Comparison of ENCODE assay signal across 3 fruit fly cellular contexts in the genomic region with DNA sequence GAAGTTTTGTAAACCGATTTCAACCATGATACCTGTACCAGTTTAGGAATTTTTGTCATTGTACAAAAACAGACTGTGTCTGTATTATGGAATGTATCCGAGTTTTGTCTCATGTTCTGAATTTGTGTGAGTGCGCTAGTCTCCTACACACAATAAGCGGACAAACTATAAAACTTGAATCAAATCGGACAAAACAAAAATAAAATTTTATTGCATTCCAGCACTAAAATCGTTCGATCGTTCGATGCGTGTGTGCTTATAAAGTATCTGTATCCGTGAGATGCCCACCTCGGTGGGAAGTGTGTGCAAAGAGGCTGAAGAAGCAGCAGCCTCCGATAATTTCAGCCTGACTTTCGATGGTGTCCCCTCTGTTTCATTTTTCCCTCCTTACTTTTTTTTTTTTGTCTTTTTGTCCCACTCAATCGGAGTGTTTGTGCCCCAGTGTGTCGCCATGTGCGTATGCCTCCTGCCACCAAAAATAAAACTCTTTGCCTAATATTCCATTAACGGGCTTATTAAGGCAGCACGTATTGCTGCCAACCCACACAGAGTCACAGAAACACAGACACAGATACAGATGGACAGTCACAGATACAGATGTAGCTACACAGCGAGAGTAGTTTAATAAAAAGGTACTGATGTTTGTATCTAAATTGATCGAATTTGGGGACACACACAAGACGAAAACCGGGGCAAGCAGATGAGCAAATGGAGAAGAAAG.
TF ChIP-seq lines count a peak whose summit lies in the region.

No protein-coding gene starts in this region.

- TF ChIP-seq CTCF in whole organism, embryonic (GFP tag; optimal IDR thresholded peaks at IDR 0.05; lab: Kevin White, UChicago), result no peak

TF ChIP-seq in whole organism, embryonic, 481 proteins besides CTCF, POLR2A, EP300 and RAD21 (continues in another document):
- TF ChIP-seq CG3407 (GFP tag; optimal IDR thresholded peaks at IDR 0.05; lab: Kevin White, UChicago) (no peak), HLH54F (GFP tag; optimal IDR thresholded peaks at IDR 0.05; lab: Kevin White, UChicago) (no peak), scrt (GFP tag; optimal IDR thresholded peaks at IDR 0.05; lab: Kevin White, UChicago) (no peak), CG1603 (tag; optimal IDR thresholded peaks at IDR 0.05; lab: Kevin White, UChicago) (no peak), CG17186 (GFP tag; optimal IDR thresholded peaks at IDR 0.05; lab: Kevin White, UChicago) (no peak), Hr3 (GFP tag; optimal IDR thresholded peaks at IDR 0.05; lab: Kevin White, UChicago) (no peak), nom (GFP tag; optimal IDR thresholded peaks at IDR 0.05; lab: Kevin White, UChicago) (no peak), CG6854 (GFP tag; optimal IDR thresholded peaks at IDR 0.05; lab: Kevin White, UChicago) (no peak), sens-2 (GFP tag; IDR thresholded peaks at IDR 0.05; lab: Robert Waterston, UW) (no peak), zf30C (GFP tag; optimal IDR thresholded peaks at IDR 0.05; lab: Kevin White, UChicago) (peak; percentile 16), vnd (GFP tag; IDR thresholded peaks at IDR 0.05; lab: Robert Waterston, UW; ENCODE audit: partially characterized antibody) (no peak), Poxn (GFP tag; IDR thresholded peaks at IDR 0.05; lab: Robert Waterston, UW) (no peak), mirr (GFP tag; optimal IDR thresholded peaks at IDR 0.05; lab: Kevin White, UChicago) (no peak), tgo (GFP tag; IDR thresholded peaks at IDR 0.05; lab: Robert Waterston, UW) (no peak), ro (GFP tag; IDR thresholded peaks at IDR 0.05; lab: Robert Waterston, UW) (no peak), CG3065 (GFP tag; optimal IDR thresholded peaks at IDR 0.05; lab: Kevin White, UChicago) (no peak), CoRest (tag; optimal IDR thresholded peaks at IDR 0.05; lab: Kevin White, UChicago) (no peak), Vsx1 (GFP tag; optimal IDR thresholded peaks at IDR 0.05; lab: Kevin White, UChicago) (peak; percentile 26), CG4360 (GFP tag; IDR thresholded peaks at IDR 0.05; lab: Robert Waterston, UW) (no peak), trh (GFP tag; optimal IDR thresholded peaks at IDR 0.05; lab: Kevin White, UChicago) (no peak), NfI (GFP tag; optimal IDR thresholded peaks at IDR 0.05; lab: Kevin White, UChicago) (no peak), stc (GFP tag; IDR thresholded peaks at IDR 0.05; lab: Robert Waterston, UW) (no peak), CG14667 (GFP tag; IDR thresholded peaks at IDR 0.05; lab: Robert Waterston, UW) (no peak), CG12155 (GFP tag; optimal IDR thresholded peaks at IDR 0.05; lab: Kevin White, UChicago) (no peak), Sin3A (optimal IDR thresholded peaks at IDR 0.05; lab: Kevin White, UChicago) (no peak), gem (tag; optimal IDR thresholded peaks at IDR 0.05; lab: Kevin White, UChicago) (no peak), croc (GFP tag; conservative IDR thresholded peaks at IDR 0.05; lab: Robert Waterston, UW) (no peak), CG4730 (GFP tag; IDR thresholded peaks at IDR 0.05; lab: Robert Waterston, UW) (no peak), CG9876 (GFP tag; optimal IDR thresholded peaks at IDR 0.05; lab: Kevin White, UChicago) (no peak)

TF ChIP-seq in whole organism, prepupa, 60 proteins besides CTCF, POLR2A, EP300 and RAD21:
- no peak for TF ChIP-seq Hr38 (GFP tag; optimal IDR thresholded peaks at IDR 0.05; lab: Kevin White, UChicago)
- peak in 1 of 2 experiments; percentile 1 for TF ChIP-seq ss (GFP tag; optimal IDR thresholded peaks at IDR 0.05; lab: Kevin White, UChicago)
- peak; percentile 1 for TF ChIP-seq Lpt (GFP tag; optimal IDR thresholded peaks at IDR 0.05; lab: Kevin White, UChicago)
TF ChIP-seq in whole organism, prepupa: peak in this region for 2.

TF ChIP-seq in whole organism, pupa, 21 proteins besides CTCF, POLR2A, EP300 and RAD21:
- TF ChIP-seq fd96Ca (GFP tag; IDR thresholded peaks at IDR 0.05; lab: Robert Waterston, UW) (no peak), CG9948 (tag; optimal IDR thresholded peaks at IDR 0.05; lab: Kevin White, UChicago) (no peak), Snoo (tag; optimal IDR thresholded peaks at IDR 0.05; lab: Kevin White, UChicago) (no peak), CG14655 (GFP tag; optimal IDR thresholded peaks at IDR 0.05; lab: Kevin White, UChicago) (peak; percentile 6), CG8301 (tag; optimal IDR thresholded peaks at IDR 0.05; lab: Kevin White, UChicago) (no peak)
